Worm (Caenorhabditis elegans): ENCODE measurements around the gene nlp-63.

DNA sequence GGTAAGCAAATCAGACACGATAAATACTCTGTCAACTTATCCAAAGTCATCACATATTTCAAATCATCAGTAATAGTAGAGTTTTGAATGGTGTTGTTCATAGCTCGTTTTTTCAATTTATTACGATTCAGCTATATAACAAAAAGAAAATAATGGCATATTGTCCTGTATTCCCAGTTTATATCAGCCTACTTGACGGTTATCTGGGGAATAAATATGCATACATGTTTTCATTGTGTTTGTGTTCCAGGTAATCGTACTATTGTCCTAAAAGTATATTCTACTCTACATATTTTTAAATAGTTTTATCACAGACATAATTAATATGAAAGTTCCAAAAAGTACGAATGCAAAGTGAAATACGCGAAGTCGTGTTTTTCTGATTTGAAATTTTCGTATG, 32.6 kb downstream of the nlp-63 start, which contains the start of gene srd-2:
- TF ChIP-seq ref-1 (GFP tag; conservative IDR thresholded peaks at IDR 0.05), result no peak
- no peak for TF ChIP-seq ztf-23 (GFP tag; IDR thresholded peaks at IDR 0.05)
- TF ChIP-seq T22C8.4 (GFP tag; IDR thresholded peaks at IDR 0.05), result no peak
- TF ChIP-seq flt-1 (GFP tag; IDR thresholded peaks at IDR 0.05), result no peak

Measured in whole organism, midembryonic.